Worm (Caenorhabditis elegans) whole organism, mixed stage, embryonic: Measurements from ENCODE around the gene fbxb-90.

ENCODE experiments used
- cnd-1 ChIP-seq: fragments of 200-800 bp; sonication (Bioruptor generic); optimal IDR thresholded peaks from 2 replicates; lab custom pipeline; 2018; ENCODE audit warnings: mild to moderate bottlenecking, missing genetic modification characterization, missing compliant biosample characterization
- hlh-1 ChIP-seq: fragments of 150-350 bp; optimal IDR thresholded peaks from 2 replicates; lab custom pipeline; 2014; ENCODE audit warnings: missing biosample characterization, missing genetic modification reagents, missing genetic modification characterization
- lsy-2 ChIP-seq: fragments of 150-350 bp; optimal IDR thresholded peaks from 2 replicates; lab custom pipeline; 2014; ENCODE audit warnings: missing biosample characterization, missing genetic modification characterization
- nhr-12 ChIP-seq: fragments of 150-350 bp; optimal IDR thresholded peaks from 2 replicates; lab custom pipeline; 2014; ENCODE audit warnings: missing biosample characterization, missing genetic modification characterization
- nhr-237 ChIP-seq: fragments of 150-350 bp; optimal IDR thresholded peaks from 2 replicates; lab custom pipeline; 2014; ENCODE audit warnings: missing biosample characterization, missing genetic modification characterization
- nhr-28 ChIP-seq: fragments of 150-350 bp; optimal IDR thresholded peaks from 2 replicates; lab custom pipeline; 2014; ENCODE audit warnings: missing biosample characterization, missing genetic modification characterization
- snpc-4 ChIP-seq: fragments of 150-350 bp; optimal IDR thresholded peaks from 2 replicates; lab custom pipeline; 2014; ENCODE audit warnings: missing biosample characterization, missing genetic modification characterization

- TF ChIP-seq hlh-1 (tag; lab: Kevin White, UChicago) (no peak), lsy-2 (tag; lab: Kevin White, UChicago) (no peak), snpc-4 (tag; lab: Kevin White, UChicago) (no peak), nhr-28 (tag; lab: Kevin White, UChicago) (no peak), nhr-12 (tag; lab: Kevin White, UChicago) (no peak), cnd-1 (tag; lab: Kevin White, UChicago) (no peak), nhr-237 (tag; lab: Kevin White, UChicago) (no peak)
Measured at ce11 chrII:3793336-3793735, 44.7 kb upstream of the fbxb-90 start, which contains the start of gene fbxb-99.
